Fruit fly (Drosophila melanogaster) whole organism, prepupa: ENCODE data around the gene Cog3.

Experiments used
- Blimp-1 ChIP-seq: fragments of 200-800 bp; sonication (Bioruptor generic); optimal IDR thresholded peaks from 3 replicates; lab custom pipeline; 2017; ENCODE audit warnings: missing biosample characterization, missing genetic modification characterization, mild to moderate bottlenecking, moderate library complexity, missing genetic modification reagents
- CG10669 ChIP-seq: fragments of 200-800 bp; sonication (Bioruptor generic); optimal IDR thresholded peaks from 3 replicates; lab custom pipeline; 2018; ENCODE audit warnings: missing biosample characterization, mild to moderate bottlenecking, missing genetic modification characterization, moderate library complexity
- CG11294 ChIP-seq: fragments of 200-800 bp; sonication (Bioruptor generic); IDR thresholded peaks from 2 replicates; pipeline ENCODE4 v1.3.6; 2022; ENCODE audit warnings: missing biosample characterization, missing genetic modification characterization
- CG11762 ChIP-seq: fragments of 200-800 bp; sonication (Bioruptor generic); optimal IDR thresholded peaks from 3 replicates; lab custom pipeline; 2016; ENCODE audit warnings: missing biosample characterization, missing genetic modification characterization; ENCODE audit not compliant: insufficient read depth
- CG11902 ChIP-seq: fragments of 200-800 bp; sonication (Bioruptor generic); optimal IDR thresholded peaks from 3 replicates; lab custom pipeline; 2016; ENCODE audit warnings: missing biosample characterization, missing genetic modification characterization
- CG15336 ChIP-seq: fragments of 200-800 bp; sonication (Bioruptor generic); IDR thresholded peaks from 2 replicates; pipeline ENCODE4 v1.3.6; 2022; ENCODE audit warnings: missing biosample characterization, missing genetic modification characterization
- CG1621 ChIP-seq: fragments of 200-800 bp; sonication (Bioruptor generic); optimal IDR thresholded peaks from 3 replicates; lab custom pipeline; 2018; ENCODE audit warnings: missing biosample characterization, mild to moderate bottlenecking, missing genetic modification characterization
- CG16779 ChIP-seq: fragments of 200-800 bp; sonication (Bioruptor generic); optimal IDR thresholded peaks from 3 replicates; lab custom pipeline; 2017; ENCODE audit warnings: missing biosample characterization, mild to moderate bottlenecking, missing genetic modification characterization
- CG3032 ChIP-seq: fragments of 200-800 bp; optimal IDR thresholded peaks from 2 replicates; lab custom pipeline; 2019; ENCODE audit warnings: missing biosample characterization, mild to moderate bottlenecking, missing genetic modification characterization, moderate library complexity
- CG31627 ChIP-seq: fragments of 200-800 bp; sonication (Bioruptor generic); optimal IDR thresholded peaks from 3 replicates; lab custom pipeline; 2016; ENCODE audit warnings: missing biosample characterization, missing genetic modification characterization
- CG32006 ChIP-seq: fragments of 200-800 bp; sonication (Bioruptor generic); optimal IDR thresholded peaks from 3 replicates; lab custom pipeline; 2017; ENCODE audit warnings: missing biosample characterization, mild to moderate bottlenecking, missing genetic modification characterization
- CG3919 ChIP-seq: fragments of 200-800 bp; sonication (Bioruptor generic); optimal IDR thresholded peaks from 3 replicates; lab custom pipeline; 2016; ENCODE audit warnings: missing biosample characterization, missing genetic modification characterization
- CG6163 ChIP-seq: fragments of 200-800 bp; sonication (Bioruptor generic); IDR thresholded peaks from 3 replicates; pipeline ENCODE4 v1.3.6; 2022; ENCODE audit warnings: missing biosample characterization, missing genetic modification characterization
- CG6276 ChIP-seq: fragments of 200-800 bp; sonication (Bioruptor generic); optimal IDR thresholded peaks from 2 replicates; lab custom pipeline; 2017; ENCODE audit warnings: missing biosample characterization, mild to moderate bottlenecking, missing genetic modification characterization
- CG6792 ChIP-seq: fragments of 200-800 bp; sonication (Bioruptor generic); optimal IDR thresholded peaks from 3 replicates; lab custom pipeline; 2016; ENCODE audit warnings: missing biosample characterization, missing genetic modification characterization
- CG6854 ChIP-seq: fragments of 200-800 bp; sonication (Bioruptor generic); optimal IDR thresholded peaks from 2 replicates; lab custom pipeline; 2017; ENCODE audit warnings: missing biosample characterization, mild to moderate bottlenecking, missing genetic modification characterization
- CG7368 ChIP-seq: fragments of 200-800 bp; sonication (Bioruptor generic); optimal IDR thresholded peaks from 3 replicates; lab custom pipeline; 2016; ENCODE audit warnings: missing biosample characterization, missing genetic modification characterization
- CG8119 ChIP-seq: fragments of 200-800 bp; sonication (Bioruptor generic); IDR thresholded peaks from 3 replicates; pipeline ENCODE4 v1.3.6; 2022; ENCODE audit warnings: missing biosample characterization, missing genetic modification characterization
- Ets96B ChIP-seq: fragments of 200-800 bp; optimal IDR thresholded peaks from 2 replicates; lab custom pipeline; 2019; ENCODE audit warnings: missing biosample characterization, mild to moderate bottlenecking, missing genetic modification characterization, moderate library complexity
- Gug ChIP-seq: fragments of 200-800 bp; sonication (Bioruptor generic); IDR thresholded peaks from 2 replicates; pipeline ENCODE4 v1.3.6; 2022; ENCODE audit warnings: missing biosample characterization, missing genetic modification characterization
- Hr39 ChIP-seq: fragments of 200-800 bp; sonication (Bioruptor generic); optimal IDR thresholded peaks from 2 replicates; lab custom pipeline; 2016; ENCODE audit warnings: missing biosample characterization, missing genetic modification characterization
- Lpt ChIP-seq: fragments of 200-800 bp; sonication (Bioruptor generic); optimal IDR thresholded peaks from 3 replicates; lab custom pipeline; 2016; ENCODE audit warnings: missing biosample characterization, missing genetic modification characterization
- Met ChIP-seq: fragments of 200-800 bp; sonication (Bioruptor generic); optimal IDR thresholded peaks from 3 replicates; lab custom pipeline; 2016; ENCODE audit warnings: missing biosample characterization, missing genetic modification characterization
- OdsH ChIP-seq: fragments of 200-800 bp; sonication (Bioruptor generic); optimal IDR thresholded peaks from 3 replicates; lab custom pipeline; 2016; ENCODE audit warnings: missing biosample characterization, missing genetic modification characterization
- Smox ChIP-seq: fragments of 200-800 bp; sonication (Bioruptor generic); optimal IDR thresholded peaks from 3 replicates; lab custom pipeline; 2016; ENCODE audit warnings: missing biosample characterization, missing genetic modification characterization
- Sox102F ChIP-seq: fragments of 200-800 bp; sonication (Bioruptor generic); optimal IDR thresholded peaks from 2 replicates; lab custom pipeline; 2016; ENCODE audit warnings: missing biosample characterization, mild to moderate bottlenecking, missing genetic modification characterization
- Sox14 ChIP-seq: fragments of 200-800 bp; sonication (Bioruptor generic); optimal IDR thresholded peaks from 3 replicates; lab custom pipeline; 2016; ENCODE audit warnings: missing biosample characterization, missing genetic modification characterization
- Sox15 ChIP-seq: fragments of 200-800 bp; sonication (Bioruptor generic); optimal IDR thresholded peaks from 3 replicates; lab custom pipeline; 2016; ENCODE audit warnings: missing biosample characterization, missing genetic modification characterization
- achi ChIP-seq: fragments of 200-800 bp; sonication (Bioruptor generic); optimal IDR thresholded peaks from 3 replicates; lab custom pipeline; 2016; ENCODE audit warnings: missing biosample characterization, missing genetic modification characterization
- acj6 ChIP-seq: fragments of 200-800 bp; sonication (Bioruptor generic); optimal IDR thresholded peaks from 3 replicates; lab custom pipeline; 2016; ENCODE audit warnings: missing biosample characterization, missing genetic modification characterization
- cyc ChIP-seq: fragments of 200-800 bp; sonication (Bioruptor generic); optimal IDR thresholded peaks from 3 replicates; lab custom pipeline; 2016; ENCODE audit warnings: missing biosample characterization, missing genetic modification characterization
- dac ChIP-seq: fragments of 200-800 bp; sonication (Bioruptor generic); optimal IDR thresholded peaks from 2 replicates; lab custom pipeline; 2017; ENCODE audit warnings: missing biosample characterization, mild to moderate bottlenecking, missing genetic modification characterization
- eg ChIP-seq: fragments of 200-800 bp; sonication (Bioruptor generic); IDR thresholded peaks from 3 replicates; pipeline ENCODE4 v1.3.6; 2022; ENCODE audit warnings: missing biosample characterization, missing genetic modification characterization
- esn ChIP-seq: fragments of 200-800 bp; sonication (Bioruptor generic); optimal IDR thresholded peaks from 2 replicates; lab custom pipeline; 2016; ENCODE audit warnings: missing biosample characterization, mild to moderate bottlenecking, missing genetic modification characterization, moderate library complexity
- lz ChIP-seq: fragments of 200-800 bp; sonication (Bioruptor generic); optimal IDR thresholded peaks from 3 replicates; lab custom pipeline; 2016; ENCODE audit warnings: missing biosample characterization, missing genetic modification characterization
- net ChIP-seq: fragments of 200-800 bp; sonication (Bioruptor generic); optimal IDR thresholded peaks from 3 replicates; lab custom pipeline; 2016; ENCODE audit warnings: missing biosample characterization, missing genetic modification characterization
- pdm3 ChIP-seq: fragments of 200-800 bp; sonication (Bioruptor generic); optimal IDR thresholded peaks from 3 replicates; lab custom pipeline; 2016; ENCODE audit warnings: missing biosample characterization, missing genetic modification characterization
- salr ChIP-seq, 2 experiments: fragments of 200-800 bp; sonication (Bioruptor generic); optimal IDR thresholded peaks; 3 replicates each; lab custom pipeline; 2016 to 2018; ENCODE audit warnings: missing biosample characterization in 2 of 2, missing genetic modification characterization in 2 of 2, mild to moderate bottlenecking in 1 of 2
- spab ChIP-seq: fragments of 200-800 bp; sonication (Bioruptor generic); optimal IDR thresholded peaks from 2 replicates; lab custom pipeline; 2017; ENCODE audit warnings: missing biosample characterization, mild to moderate bottlenecking, missing genetic modification characterization, missing genetic modification reagents
- svp ChIP-seq: fragments of 200-800 bp; sonication (Bioruptor generic); peaks from one replicate; lab custom pipeline; 2016; ENCODE audit warnings: missing biosample characterization, missing genetic modification characterization
- vri ChIP-seq: fragments of 200-800 bp; sonication (Bioruptor generic); optimal IDR thresholded peaks from 3 replicates; lab custom pipeline; 2016; ENCODE audit warnings: missing biosample characterization, mild to moderate bottlenecking, missing genetic modification characterization

The Cog3 gene

DNA sequence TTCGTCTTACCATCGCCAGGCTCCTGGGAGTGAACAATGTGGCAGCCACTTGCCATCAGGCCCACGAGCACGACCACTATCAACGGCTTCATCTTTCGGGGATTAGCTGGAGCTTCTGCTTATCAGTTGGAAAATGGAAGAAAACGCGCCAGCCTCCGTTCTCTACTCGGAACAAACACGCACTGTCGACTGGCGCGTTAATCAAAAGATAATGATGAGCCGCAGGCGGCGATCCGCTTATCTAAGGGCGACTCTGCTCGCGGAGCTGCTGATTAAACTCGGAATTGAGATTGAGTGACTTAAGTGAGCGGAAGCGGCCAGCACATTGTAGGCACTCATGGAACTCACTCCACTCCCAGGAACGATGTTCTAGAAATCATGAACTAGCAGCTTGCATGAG is 4.9 kb upstream of the Cog3 start, which contains the start of gene CG3246:
TSS of gene CG3246 (minus strand) at position 193 of the 400 bp plus-strand sequence.
- TF ChIP-seq svp (GFP tag; lab: Kevin White, UChicago) = peak; percentile 94
- no peak for TF ChIP-seq net

DNA sequence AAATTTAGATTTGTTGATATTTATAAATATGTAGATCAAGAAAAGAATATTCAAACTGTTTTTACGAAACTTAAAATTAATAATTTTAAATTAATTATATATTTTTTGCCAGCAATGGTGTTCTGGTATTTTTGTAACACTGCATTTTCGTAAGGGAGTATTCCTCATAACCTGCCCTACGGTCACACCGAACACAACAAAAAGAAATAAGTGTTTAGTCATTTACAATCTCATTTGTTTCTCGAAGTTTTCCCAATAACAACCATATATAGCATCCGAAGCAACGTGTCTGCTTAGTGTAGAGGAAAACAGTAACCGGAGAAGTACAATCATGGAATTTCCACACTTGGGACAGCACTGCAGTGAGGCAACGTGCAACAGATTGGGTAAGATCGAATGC is 4.6 kb downstream of the Cog3 start, which contains the start of gene CG12795:
TSS of gene CG12795 (plus strand) at position 181 of the 400 bp plus-strand sequence.
- peak; percentile 6 for TF ChIP-seq CG6854
- no peak for TF ChIP-seq Sox102F (GFP tag; lab: Kevin White, UChicago)

DNA sequence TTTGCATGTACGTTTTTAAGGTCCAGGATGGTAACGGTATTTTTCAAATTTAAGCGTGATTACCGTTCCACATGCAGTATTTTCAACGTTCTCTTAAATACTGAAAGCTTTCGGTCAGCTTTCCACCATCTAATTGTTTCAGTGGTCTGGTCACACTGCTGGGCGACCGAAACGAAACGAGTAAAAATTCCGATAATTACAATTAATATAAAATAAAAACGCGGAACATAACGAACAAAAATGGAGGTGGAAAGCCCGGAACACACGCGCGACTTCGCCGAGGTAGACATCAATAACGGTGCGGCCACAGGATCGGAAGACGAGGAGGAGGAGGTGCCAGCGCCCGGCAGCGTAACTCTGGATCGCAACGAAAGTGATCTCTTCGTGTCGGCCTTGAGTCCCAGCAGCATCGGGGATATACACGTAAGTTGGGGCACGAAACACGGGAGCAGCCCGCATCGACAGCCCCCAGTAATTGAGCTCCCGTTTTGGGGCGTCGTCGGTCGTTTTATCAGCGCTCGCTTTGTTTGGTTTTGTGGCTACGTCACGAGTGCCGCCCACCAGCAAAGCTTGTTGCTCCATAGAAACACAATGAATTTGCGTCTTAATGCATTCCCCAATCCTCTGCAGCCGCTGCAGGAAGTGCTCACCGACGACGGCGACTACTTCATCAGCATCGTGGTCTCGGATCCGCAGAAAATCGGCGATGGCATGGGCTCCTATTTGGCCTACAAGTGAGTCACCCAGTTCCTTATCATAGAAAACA is 7.1 kb downstream of the Cog3 start, which contains the start of gene Snx1:
TSS of gene Snx1 (plus strand) at position 129 of the 766 bp plus-strand sequence.
- TF ChIP-seq Smox (GFP tag; lab: Kevin White, UChicago) = no peak
- no peak for TF ChIP-seq Sox15 (GFP tag; lab: Kevin White, UChicago)

DNA sequence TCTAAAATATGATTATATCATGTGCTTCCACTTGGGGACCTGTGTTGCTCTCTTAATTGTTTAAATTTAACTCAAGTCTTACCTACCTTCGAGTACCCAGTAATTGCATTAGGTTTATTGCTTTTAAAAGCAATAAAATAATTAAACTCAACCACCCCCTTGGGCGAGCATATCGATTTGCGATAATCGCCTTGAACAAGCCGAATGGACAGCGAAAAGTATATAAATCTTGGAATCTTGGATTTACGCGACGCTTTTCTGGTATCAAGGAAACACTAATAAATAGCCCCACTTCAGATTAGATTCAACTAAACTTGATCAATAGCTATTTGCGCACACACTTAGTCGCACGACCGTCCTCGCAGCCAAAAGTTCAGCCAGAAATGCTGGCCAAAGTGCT is 11.2 kb downstream of the Cog3 start, which contains the start of gene CG2772:
TSS of gene CG2772 (plus strand) at position 338 of the 400 bp plus-strand sequence.
- TF ChIP-seq CG15336 (GFP tag; lab: Robert Waterston, UW) (no peak), spab (GFP tag; lab: Kevin White, UChicago) (no peak), CG6854 (no peak), CG31627 (GFP tag; lab: Kevin White, UChicago) (no peak), CG8119 (GFP tag; lab: Robert Waterston, UW) (no peak), achi (no peak), Sox102F (GFP tag; lab: Kevin White, UChicago) (no peak), lz (GFP tag; lab: Kevin White, UChicago) (no peak), CG32006 (no peak), CG11902 (GFP tag; lab: Kevin White, UChicago) (no peak), svp (GFP tag; lab: Kevin White, UChicago) (no peak), CG3032 (tag; lab: Kevin White, UChicago) (no peak), net (no peak), OdsH (GFP tag; lab: Kevin White, UChicago) (no peak), CG6792 (GFP tag; lab: Kevin White, UChicago) (no peak)

DNA sequence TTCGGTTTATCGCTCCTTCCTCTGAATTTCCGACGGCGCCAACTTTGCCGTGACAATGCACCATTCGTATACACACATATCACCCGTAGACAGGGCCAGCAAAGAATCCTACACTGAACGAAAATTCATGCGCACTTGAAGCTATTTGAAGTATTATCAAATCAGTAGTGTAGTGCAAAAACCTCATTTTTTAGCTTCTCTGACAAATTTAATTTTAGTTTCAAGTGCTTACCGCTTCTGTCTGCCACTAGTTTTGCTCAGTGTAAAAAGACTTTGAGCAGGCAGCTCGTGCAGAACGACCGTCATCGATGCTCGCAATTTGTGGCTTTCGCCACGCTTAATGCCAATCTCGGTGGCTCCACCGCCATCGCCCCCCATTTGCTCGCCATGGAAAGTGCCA is 12.1 kb downstream of the Cog3 start:
- TF ChIP-seq esn (GFP tag; lab: Kevin White, UChicago) (peak; percentile 66), svp (GFP tag; lab: Kevin White, UChicago) (no peak), CG7368 (GFP tag; lab: Kevin White, UChicago) (peak; percentile 68), CG6854 (peak; percentile 8), CG3919 (GFP tag; lab: Kevin White, UChicago) (peak; percentile 84), acj6 (peak; percentile 76), CG15336 (GFP tag; lab: Robert Waterston, UW) (peak; percentile 87), CG6276 (GFP tag; lab: Kevin White, UChicago) (no peak), Blimp-1 (GFP tag; lab: Kevin White, UChicago) (no peak), CG11762 (peak; percentile 68), Ets96B (tag; lab: Kevin White, UChicago) (peak; percentile 71), pdm3 (GFP tag; lab: Kevin White, UChicago) (no peak), Gug (peak; percentile 73), CG16779 (tag; lab: Kevin White, UChicago) (peak; percentile 44), CG8119 (GFP tag; lab: Robert Waterston, UW) (peak; percentile 83), Lpt (peak; percentile 76), OdsH (GFP tag; lab: Kevin White, UChicago) (peak; percentile 81), eg (GFP tag; lab: Robert Waterston, UW) (peak; percentile 85), Hr39 (GFP tag; lab: Kevin White, UChicago) (peak; percentile 77), CG10669 (GFP tag; lab: Kevin White, UChicago) (no peak), CG6163 (peak; percentile 93), Sox14 (GFP tag; lab: Kevin White, UChicago) (peak; percentile 77), CG1621 (tag; lab: Kevin White, UChicago) (peak; percentile 74), dac (GFP tag; lab: Kevin White, UChicago) (peak; percentile 71), CG11294 (GFP tag; lab: Robert Waterston, UW) (peak; percentile 59), vri (GFP tag; lab: Kevin White, UChicago) (peak; percentile 28), Met (GFP tag; lab: Kevin White, UChicago) (peak; percentile 65), achi (peak; percentile 76), cyc (GFP tag; lab: Kevin White, UChicago) (peak; percentile 72), lz (GFP tag; lab: Kevin White, UChicago) (peak; percentile 66), salr (GFP tag; optimal IDR thresholded peaks at IDR 0.05; lab: Kevin White, UChicago) (peak in 1 of 2 experiments; percentile 69)
